Fruit fly (Drosophila melanogaster): ENCODE data around the gene CG42816.

DNA sequence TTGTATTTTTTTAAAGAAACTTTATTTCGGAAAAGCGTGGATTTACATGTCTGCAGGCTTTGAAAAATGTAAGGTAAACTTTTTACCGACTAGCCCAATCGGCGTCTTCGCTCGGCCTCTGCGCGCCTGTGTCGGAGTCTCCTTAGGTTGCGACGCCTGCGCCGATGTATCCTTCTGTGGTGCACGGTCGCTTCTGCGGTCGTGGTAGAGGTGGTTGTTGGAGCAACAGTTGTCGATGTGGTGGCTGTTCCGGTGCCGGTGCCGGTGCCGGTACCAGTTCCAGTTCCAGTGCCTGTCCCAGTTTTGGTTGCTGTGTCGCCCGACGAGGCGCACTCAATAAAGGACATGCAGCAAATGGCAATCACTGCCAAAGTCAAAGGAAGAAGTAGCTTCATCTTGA is 6.3 kb downstream of the CG42816 start:
- TF ChIP-seq br (GFP tag; optimal IDR thresholded peaks at IDR 0.05) (no peak), Mio (GFP tag; optimal IDR thresholded peaks at IDR 0.05) (no peak), Myc (optimal IDR thresholded peaks at IDR 0.05) (no peak), CrebA (GFP tag; optimal IDR thresholded peaks at IDR 0.05; ENCODE audit: borderline replicate concordance) (no peak), rgr (GFP tag; optimal IDR thresholded peaks at IDR 0.05) (no peak), usp (GFP tag; optimal IDR thresholded peaks at IDR 0.05) (no peak), psq (GFP tag; optimal IDR thresholded peaks at IDR 0.05) (no peak), OdsH (GFP tag; optimal IDR thresholded peaks at IDR 0.05) (no peak), Dfd (GFP tag; optimal IDR thresholded peaks at IDR 0.05) (no peak), Sp1 (GFP tag; optimal IDR thresholded peaks at IDR 0.05) (no peak), jim (GFP tag; optimal IDR thresholded peaks at IDR 0.05) (no peak), h (GFP tag; optimal IDR thresholded peaks at IDR 0.05) (no peak), Dif (GFP tag; optimal IDR thresholded peaks at IDR 0.05; ENCODE audit: partially characterized antibody) (no peak)

Data from whole organism, wandering third instar larva.